Worm (Caenorhabditis elegans) whole organism, late embryonic: ENCODE data around the gene lec-11.

ENCODE experiments used
- ceh-19 ChIP-seq: fragments of 200-800 bp; sonication (Bioruptor generic); optimal IDR thresholded peaks from 2 replicates; lab custom pipeline; 2018; ENCODE audit warnings: mild to moderate bottlenecking, missing genetic modification characterization, missing compliant biosample characterization
- dve-1 ChIP-seq: sonication (generic microtip); optimal IDR thresholded peaks from 2 replicates; lab custom pipeline; 2017; ENCODE audit warnings: antibody characterized with exemption, mild to moderate bottlenecking, missing genetic modification characterization, missing compliant biosample characterization
- elt-2 ChIP-seq: sonication (generic microtip); optimal IDR thresholded peaks from 2 replicates; lab custom pipeline; 2016; ENCODE audit warnings: missing genetic modification reagents, missing genetic modification characterization, missing compliant biosample characterization
- ets-4 ChIP-seq: sonication (generic microtip); optimal IDR thresholded peaks from 2 replicates; lab custom pipeline; 2016; ENCODE audit warnings: missing genetic modification characterization, missing compliant biosample characterization
- eyg-1 ChIP-seq: sonication (generic microtip); optimal IDR thresholded peaks from 2 replicates; lab custom pipeline; 2016; ENCODE audit warnings: missing genotype, missing genetic modification characterization, missing compliant biosample characterization
- fkh-10 ChIP-seq: fragments of 150-350 bp; optimal IDR thresholded peaks from 2 replicates; lab custom pipeline; 2014; ENCODE audit warnings: missing biosample characterization, missing genetic modification reagents, missing genetic modification characterization
- hlh-30 ChIP-seq: sonication (generic microtip); optimal IDR thresholded peaks from 2 replicates; lab custom pipeline; 2017; ENCODE audit warnings: antibody characterized with exemption, missing genetic modification characterization, missing compliant biosample characterization; ENCODE audit not compliant: insufficient read depth
- nhr-11 ChIP-seq: fragments of 150-350 bp; optimal IDR thresholded peaks from 2 replicates; lab custom pipeline; 2014; ENCODE audit warnings: missing biosample characterization, missing genetic modification characterization
- npax-4 ChIP-seq: sonication (generic microtip); optimal IDR thresholded peaks from 2 replicates; lab custom pipeline; 2016; ENCODE audit warnings: missing genetic modification characterization, missing compliant biosample characterization
- pag-3 ChIP-seq: sonication (generic microtip); optimal IDR thresholded peaks from 2 replicates; lab custom pipeline; 2016; ENCODE audit warnings: missing compliant biosample characterization, missing genetic modification characterization, borderline replicate concordance
- pha-4 ChIP-seq: fragments of 150-350 bp; optimal IDR thresholded peaks from 2 replicates; lab custom pipeline; 2018; ENCODE audit warnings: missing biosample characterization, missing genetic modification reagents, missing genetic modification characterization
- tbx-7 ChIP-seq: sonication (generic microtip); optimal IDR thresholded peaks from 2 replicates; lab custom pipeline; 2016; ENCODE audit warnings: missing genotype, missing genetic modification characterization, missing compliant biosample characterization
- unc-42 ChIP-seq: sonication (generic microtip); optimal IDR thresholded peaks from 2 replicates; lab custom pipeline; 2016; ENCODE audit warnings: missing genotype, missing genetic modification characterization, missing compliant biosample characterization
- unc-55 ChIP-seq: sonication (generic microtip); optimal IDR thresholded peaks from 2 replicates; lab custom pipeline; 2017; ENCODE audit warnings: missing biosample characterization, missing genetic modification reagents, missing genetic modification characterization

- TF ChIP-seq unc-42 (tag; lab: Kevin White, UChicago) (no peak), elt-2 (tag; lab: Kevin White, UChicago) (peak; percentile 73), dve-1 (tag; lab: Kevin White, UChicago) (no peak), nhr-11 (tag; lab: Kevin White, UChicago) (no peak), eyg-1 (tag; lab: Kevin White, UChicago) (no peak), ets-4 (tag; lab: Kevin White, UChicago) (no peak), pha-4 (no peak), npax-4 (tag; lab: Kevin White, UChicago) (no peak), pag-3 (tag; lab: Kevin White, UChicago) (no peak), hlh-30 (no peak), ceh-19 (GFP tag; lab: Kevin White, UChicago) (no peak), fkh-10 (GFP tag; lab: Kevin White, UChicago) (no peak), tbx-7 (tag; lab: Kevin White, UChicago) (no peak), unc-55 (GFP tag; lab: Kevin White, UChicago) (no peak)
Measured at ce11 chrIV:6627798-6628197, 37.8 kb upstream of the lec-11 start, which contains the start of gene cest-5.2.
